Fruit fly (Drosophila melanogaster) whole organism, embryonic: ENCODE measurements around the gene Fbp1.
A peak's percentile ranks its signal among the peaks of the same experiment; 100 is the strongest.

Experiments used
- Abd-B ChIP-seq: fragments of 200-800 bp; sonication (Bioruptor generic); optimal IDR thresholded peaks from 2 replicates; lab custom pipeline; 2018; ENCODE audit warnings: missing biosample characterization, mild to moderate bottlenecking, missing genetic modification characterization, moderate library complexity
- Asciz ChIP-seq: fragments of 200-800 bp; sonication (Bioruptor generic); optimal IDR thresholded peaks from 2 replicates; lab custom pipeline; 2017; ENCODE audit warnings: missing biosample characterization, mild to moderate bottlenecking, missing genetic modification characterization, missing genetic modification reagents
- Atf-2 ChIP-seq: fragments of 200-800 bp; sonication (Bioruptor generic); optimal IDR thresholded peaks from 2 replicates; lab custom pipeline; 2016; ENCODE audit warnings: missing biosample characterization, missing genetic modification characterization
- Atf3 ChIP-seq: fragments of 200-800 bp; sonication (Bioruptor generic); optimal IDR thresholded peaks from 3 replicates; lab custom pipeline; 2016; ENCODE audit warnings: missing biosample characterization, missing genetic modification characterization
- BtbVII ChIP-seq: fragments of 200-800 bp; sonication (Bioruptor generic); optimal IDR thresholded peaks from 3 replicates; lab custom pipeline; 2017; ENCODE audit warnings: missing biosample characterization, mild to moderate bottlenecking, missing genetic modification characterization
- CG10565 ChIP-seq: fragments of 200-800 bp; sonication (Bioruptor generic); optimal IDR thresholded peaks from 3 replicates; lab custom pipeline; 2016; ENCODE audit warnings: missing biosample characterization, mild to moderate bottlenecking, missing genetic modification characterization
- CG10979 ChIP-seq: fragments of 200-800 bp; sonication (Bioruptor generic); optimal IDR thresholded peaks from 2 replicates; lab custom pipeline; 2018; ENCODE audit warnings: missing biosample characterization, mild to moderate bottlenecking, missing genetic modification characterization, moderate library complexity
- CG12071 ChIP-seq: fragments of 200-800 bp; sonication (Bioruptor generic); optimal IDR thresholded peaks from 3 replicates; lab custom pipeline; 2018; ENCODE audit warnings: missing biosample characterization, mild to moderate bottlenecking, missing genetic modification characterization
- CG12659 ChIP-seq: fragments of 200-800 bp; sonication (Bioruptor generic); optimal IDR thresholded peaks from 3 replicates; lab custom pipeline; 2017; ENCODE audit warnings: mild to moderate bottlenecking, missing biosample characterization, missing genetic modification reagents, missing genetic modification characterization
- CG12769 ChIP-seq: fragments of 200-800 bp; sonication (Bioruptor generic); optimal IDR thresholded peaks from 2 replicates; lab custom pipeline; 2019; ENCODE audit warnings: missing biosample characterization, mild to moderate bottlenecking, missing genetic modification characterization, moderate library complexity
- CG13296 ChIP-seq: fragments of 200-800 bp; sonication (Bioruptor generic); optimal IDR thresholded peaks from 3 replicates; lab custom pipeline; 2018; ENCODE audit warnings: missing biosample characterization, mild to moderate bottlenecking, missing genetic modification characterization
- CG14050 ChIP-seq: fragments of 200-800 bp; sonication (Bioruptor generic); IDR thresholded peaks from 3 replicates; pipeline ENCODE4 v1.3.6; 2022; ENCODE audit warnings: missing biosample characterization, missing genetic modification characterization
- CG15269 ChIP-seq: fragments of 200-800 bp; sonication (Bioruptor generic); optimal IDR thresholded peaks from 2 replicates; lab custom pipeline; 2018; ENCODE audit warnings: missing biosample characterization, mild to moderate bottlenecking, missing genetic modification characterization, moderate library complexity
- CG15514 ChIP-seq: fragments of 200-800 bp; sonication (Bioruptor generic); optimal IDR thresholded peaks from 3 replicates; lab custom pipeline; 2017; ENCODE audit warnings: missing biosample characterization, missing genetic modification characterization, mild to moderate bottlenecking, moderate library complexity, missing genetic modification reagents
- CG1603 ChIP-seq: fragments of 200-800 bp; sonication (Bioruptor generic); optimal IDR thresholded peaks from 2 replicates; lab custom pipeline; 2019; ENCODE audit warnings: missing biosample characterization, mild to moderate bottlenecking, missing genetic modification characterization, moderate library complexity
- CG17186 ChIP-seq: fragments of 200-800 bp; sonication (Bioruptor generic); optimal IDR thresholded peaks from 3 replicates; lab custom pipeline; 2017; ENCODE audit warnings: missing biosample characterization, missing genetic modification reagents, missing genetic modification characterization
- CG17359 ChIP-seq: fragments of 200-800 bp; sonication (Bioruptor generic); optimal IDR thresholded peaks from 3 replicates; lab custom pipeline; 2018; ENCODE audit warnings: missing biosample characterization, mild to moderate bottlenecking, missing genetic modification characterization, moderate library complexity
- CG18599 ChIP-seq: fragments of 200-800 bp; sonication (Bioruptor generic); optimal IDR thresholded peaks from 3 replicates; lab custom pipeline; 2017; ENCODE audit warnings: missing biosample characterization, missing genetic modification characterization, mild to moderate bottlenecking, moderate library complexity, missing genetic modification reagents
- CG2712 ChIP-seq: fragments of 200-800 bp; optimal IDR thresholded peaks from 3 replicates; lab custom pipeline; 2019; ENCODE audit warnings: missing biosample characterization, mild to moderate bottlenecking, missing genetic modification characterization, moderate library complexity
- CG2875 ChIP-seq: fragments of 200-800 bp; sonication (Bioruptor generic); optimal IDR thresholded peaks from 2 replicates; lab custom pipeline; 2017; ENCODE audit warnings: missing biosample characterization, mild to moderate bottlenecking, missing genetic modification characterization, missing genetic modification reagents
- CG3065 ChIP-seq: fragments of 200-800 bp; sonication (Bioruptor generic); optimal IDR thresholded peaks from 2 replicates; lab custom pipeline; 2016; ENCODE audit warnings: missing biosample characterization, missing genetic modification characterization
- CG31441 ChIP-seq: fragments of 200-800 bp; sonication (Bioruptor generic); IDR thresholded peaks from 2 replicates; pipeline ENCODE4 v1.3.6; 2022; ENCODE audit warnings: missing biosample characterization, missing genetic modification characterization
- CG33213 ChIP-seq: fragments of 200-800 bp; sonication (Bioruptor generic); optimal IDR thresholded peaks from 3 replicates; lab custom pipeline; 2016; ENCODE audit warnings: missing biosample characterization, missing genetic modification characterization
- CG3407 ChIP-seq: fragments of 200-800 bp; sonication (Bioruptor generic); optimal IDR thresholded peaks from 2 replicates; lab custom pipeline; 2018; ENCODE audit warnings: missing biosample characterization, mild to moderate bottlenecking, missing genetic modification characterization
- CG34376 ChIP-seq: fragments of 200-800 bp; sonication (Bioruptor generic); optimal IDR thresholded peaks from 2 replicates; lab custom pipeline; 2018; ENCODE audit warnings: missing biosample characterization, mild to moderate bottlenecking, missing genetic modification characterization
- CG4328 ChIP-seq: fragments of 200-800 bp; sonication (Bioruptor generic); optimal IDR thresholded peaks from 3 replicates; lab custom pipeline; 2017; ENCODE audit warnings: missing biosample characterization, missing genetic modification reagents, missing genetic modification characterization
- CG4424 ChIP-seq: fragments of 200-800 bp; sonication (Bioruptor generic); optimal IDR thresholded peaks from 3 replicates; lab custom pipeline; 2016; ENCODE audit warnings: missing biosample characterization, missing genetic modification characterization
- CG5180 ChIP-seq: fragments of 200-800 bp; sonication (Bioruptor generic); optimal IDR thresholded peaks from 3 replicates; lab custom pipeline; 2017; ENCODE audit warnings: missing biosample characterization, missing genetic modification characterization, mild to moderate bottlenecking, moderate library complexity, missing genetic modification reagents
- CG7556 ChIP-seq: fragments of 200-800 bp; sonication (Bioruptor generic); optimal IDR thresholded peaks from 2 replicates; lab custom pipeline; 2017; ENCODE audit warnings: missing biosample characterization, mild to moderate bottlenecking, missing genetic modification characterization
- CkIIα-i1 ChIP-seq: fragments of 200-800 bp; sonication (Bioruptor generic); IDR thresholded peaks from 2 replicates; pipeline ENCODE4 v1.3.6; 2022; ENCODE audit warnings: missing biosample characterization, missing genetic modification characterization
- CoRest ChIP-seq: fragments of 200-800 bp; sonication (Bioruptor generic); optimal IDR thresholded peaks from 3 replicates; lab custom pipeline; 2018; ENCODE audit warnings: missing biosample characterization, mild to moderate bottlenecking, missing genetic modification characterization, moderate library complexity
- CrebB ChIP-seq: fragments of 200-800 bp; sonication (Bioruptor generic); optimal IDR thresholded peaks from 3 replicates; lab custom pipeline; 2018; ENCODE audit warnings: missing biosample characterization, mild to moderate bottlenecking, missing genetic modification characterization
- Hmr ChIP-seq: fragments of 200-800 bp; sonication (Bioruptor generic); optimal IDR thresholded peaks from 3 replicates; lab custom pipeline; 2017; ENCODE audit warnings: mild to moderate bottlenecking, missing biosample characterization, missing genetic modification reagents, missing genetic modification characterization
- Kr ChIP-seq: fragments of 200-800 bp; sonication (Bioruptor generic); optimal IDR thresholded peaks from 2 replicates; lab custom pipeline; 2017; ENCODE audit warnings: missing biosample characterization, mild to moderate bottlenecking, missing genetic modification characterization
- NFAT ChIP-seq: fragments of 200-800 bp; sonication (Bioruptor generic); IDR thresholded peaks from 2 replicates; pipeline ENCODE4 v1.3.6; 2022; ENCODE audit warnings: missing biosample characterization, missing genetic modification characterization
- NK7.1 ChIP-seq: fragments of 200-800 bp; sonication (Bioruptor generic); optimal IDR thresholded peaks from 3 replicates; lab custom pipeline; 2016; ENCODE audit warnings: missing biosample characterization, missing genetic modification characterization
- ase ChIP-seq: fragments of 200-800 bp; sonication (Bioruptor generic); IDR thresholded peaks from 3 replicates; pipeline ENCODE4 v1.3.6; 2022; ENCODE audit warnings: missing biosample characterization, missing genetic modification characterization
- bowl ChIP-seq: fragments of 200-800 bp; sonication (Bioruptor generic); IDR thresholded peaks from 2 replicates; pipeline ENCODE4 v1.3.6; 2022; ENCODE audit warnings: missing biosample characterization, missing genetic modification characterization
- br ChIP-seq: fragments of >200 bp; optimal IDR thresholded peaks from 2 replicates; lab custom pipeline; 2017
- cato ChIP-seq: fragments of 200-800 bp; sonication (Bioruptor generic); optimal IDR thresholded peaks from 2 replicates; lab custom pipeline; 2016; ENCODE audit warnings: missing biosample characterization, missing genetic modification characterization, borderline replicate concordance
- fd3F ChIP-seq: fragments of 200-800 bp; sonication (Bioruptor generic); optimal IDR thresholded peaks from 2 replicates; lab custom pipeline; 2018; ENCODE audit warnings: missing biosample characterization, mild to moderate bottlenecking, missing genetic modification characterization, moderate library complexity
- gro ChIP-seq: fragments of 200-800 bp; sonication (Bioruptor generic); optimal IDR thresholded peaks from 2 replicates; lab custom pipeline; 2016; ENCODE audit warnings: missing biosample characterization, missing genetic modification characterization
- inv ChIP-seq: fragments of 200-800 bp; sonication (Bioruptor generic); IDR thresholded peaks from 2 replicates; pipeline ENCODE4 v1.3.6; 2022; ENCODE audit warnings: missing biosample characterization, missing genetic modification characterization; ENCODE audit not compliant: partially characterized antibody
- jing ChIP-seq: fragments of 200-800 bp; sonication (Bioruptor generic); optimal IDR thresholded peaks from 2 replicates; lab custom pipeline; 2018; ENCODE audit warnings: missing biosample characterization, mild to moderate bottlenecking, missing genetic modification characterization
- jumu ChIP-seq: fragments of 200-800 bp; sonication (Bioruptor generic); optimal IDR thresholded peaks from 3 replicates; lab custom pipeline; 2016; ENCODE audit warnings: missing biosample characterization, missing genetic modification characterization
- lbe ChIP-seq: fragments of 200-800 bp; sonication (Bioruptor generic); optimal IDR thresholded peaks from 2 replicates; lab custom pipeline; 2016; ENCODE audit warnings: missing biosample characterization, mild to moderate bottlenecking, missing genetic modification characterization
- org-1 ChIP-seq: fragments of 200-800 bp; sonication (Bioruptor generic); optimal IDR thresholded peaks from 2 replicates; lab custom pipeline; 2017; ENCODE audit warnings: missing biosample characterization, missing genetic modification characterization
- pros ChIP-seq: fragments of 200-800 bp; sonication (Bioruptor generic); optimal IDR thresholded peaks from 3 replicates; lab custom pipeline; 2019; ENCODE audit warnings: missing biosample characterization, mild to moderate bottlenecking, missing genetic modification characterization, moderate library complexity
- salm ChIP-seq: fragments of 200-800 bp; sonication (Bioruptor generic); optimal IDR thresholded peaks from 2 replicates; lab custom pipeline; 2018; ENCODE audit warnings: missing biosample characterization, mild to moderate bottlenecking, missing genetic modification characterization
- wor ChIP-seq: fragments of 200-800 bp; sonication (Bioruptor generic); IDR thresholded peaks from 2 replicates; pipeline ENCODE4 v1.3.6; 2022; ENCODE audit warnings: missing biosample characterization, missing genetic modification characterization

Fbp1 gene

dm6 chr3L:14111411-14111810, 13.6 kb upstream of the Fbp1 start (continued):
- TF ChIP-seq jing (GFP tag; lab: Kevin White, UChicago) (peak; percentile 63), CG10565 (GFP tag; lab: Kevin White, UChicago) (no peak), CG17359 (tag; lab: Kevin White, UChicago) (peak; percentile 73), gro (GFP tag; lab: Kevin White, UChicago) (peak; percentile 82), CoRest (peak; percentile 84), CG1603 (tag; lab: Kevin White, UChicago) (peak; percentile 89), pros (GFP tag; lab: Kevin White, UChicago) (no peak), NK7.1 (GFP tag; lab: Kevin White, UChicago) (peak; percentile 38), CG18599 (GFP tag; lab: Kevin White, UChicago) (no peak), CG33213 (GFP tag; lab: Kevin White, UChicago) (peak; percentile 85), CG4328 (GFP tag; lab: Kevin White, UChicago) (peak; percentile 24), br (lab: Kevin White, UChicago) (no peak), Atf3 (GFP tag; lab: Kevin White, UChicago) (peak; percentile 76), CG3407 (GFP tag; lab: Kevin White, UChicago) (peak; percentile 49), CG3065 (GFP tag; lab: Kevin White, UChicago) (peak; percentile 80), lbe (GFP tag; lab: Kevin White, UChicago) (no peak), CG4424 (peak; percentile 81), CG5180 (no peak), ase (GFP tag; lab: Robert Waterston, UW) (peak; percentile 88), cato (GFP tag; lab: Kevin White, UChicago) (peak; percentile 61), CG2712 (tag; lab: Kevin White, UChicago) (peak; percentile 79), inv (GFP tag; lab: Robert Waterston, UW) (peak; percentile 43; the same call in 1 of the 2 replicates), salm (tag; lab: Kevin White, UChicago) (peak; percentile 46), CrebB (no peak), Asciz (GFP tag; lab: Kevin White, UChicago) (no peak), bowl (GFP tag; lab: Robert Waterston, UW) (no peak), BtbVII (GFP tag; lab: Kevin White, UChicago) (no peak), wor (GFP tag; lab: Robert Waterston, UW) (no peak; the same call in 1 of the 2 replicates), Abd-B (GFP tag; lab: Kevin White, UChicago) (peak; percentile 88), org-1 (GFP tag; lab: Kevin White, UChicago) (peak; percentile 29), CG7556 (peak; percentile 33), CG13296 (no peak), CG31441 (GFP tag; lab: Robert Waterston, UW) (peak; percentile 61), Atf-2 (GFP tag; lab: Kevin White, UChicago) (peak; percentile 77), CG15514 (GFP tag; lab: Kevin White, UChicago) (peak; percentile 41), jumu (GFP tag; lab: Kevin White, UChicago) (peak; percentile 86), CG12659 (peak; percentile 62), CG17186 (GFP tag; lab: Kevin White, UChicago) (no peak), Kr (GFP tag; lab: Kevin White, UChicago) (no peak), CG15269 (peak; percentile 59), fd3F (GFP tag; lab: Kevin White, UChicago) (peak; percentile 69), CG12071 (GFP tag; lab: Kevin White, UChicago) (no peak), CG14050 (peak; percentile 55; the same call in 2 of the 3 replicates), CG2875 (GFP tag; lab: Kevin White, UChicago) (peak; percentile 46), CG10979 (tag; lab: Kevin White, UChicago) (peak; percentile 73), Hmr (GFP tag; lab: Kevin White, UChicago) (peak; percentile 84), CG34376 (GFP tag; lab: Kevin White, UChicago) (no peak), NFAT (GFP tag; lab: Robert Waterston, UW) (peak; percentile 93), CkIIα-i1 (0 out of 2 replicates have a peak, but pooled peaks have one; percentile 14), CG12769 (tag; lab: Kevin White, UChicago) (peak; percentile 74)
